Worm (Caenorhabditis elegans) whole organism, L1 larva: ENCODE data around the gene srbc-25.

Experiments used
- C16A3.4 ChIP-seq: fragments of 150-350 bp; optimal IDR thresholded peaks from 2 replicates; lab custom pipeline; 2014; ENCODE audit warnings: missing biosample characterization, missing genetic modification characterization
- C34B4.2 ChIP-seq: sonication (generic microtip); optimal IDR thresholded peaks from 2 replicates; lab custom pipeline; 2017; ENCODE audit warnings: mild to moderate bottlenecking, missing genetic modification characterization, missing compliant biosample characterization
- Y116A8C.19 ChIP-seq: sonication (generic microtip); optimal IDR thresholded peaks from 2 replicates; lab custom pipeline; 2016; ENCODE audit warnings: missing compliant biosample characterization, missing genetic modification characterization, borderline replicate concordance
- alr-1 ChIP-seq: fragments of 200-800 bp; sonication (Bioruptor generic); optimal IDR thresholded peaks from 2 replicates; lab custom pipeline; 2018; ENCODE audit warnings: borderline replicate concordance, mild to moderate bottlenecking, missing genetic modification characterization, missing compliant biosample characterization
- aly-2 ChIP-seq: fragments of 150-350 bp; optimal IDR thresholded peaks from 2 replicates; lab custom pipeline; 2014; ENCODE audit warnings: missing biosample characterization, missing genetic modification characterization
- ama-1 ChIP-seq: fragments of 150-350 bp; optimal IDR thresholded peaks from 2 replicates; lab custom pipeline; 2014
- blmp-1 ChIP-seq: fragments of 150-350 bp; optimal IDR thresholded peaks from 2 replicates; lab custom pipeline; 2014; ENCODE audit warnings: missing biosample characterization, missing genetic modification characterization
- ceh-8 ChIP-seq: fragments of 200-800 bp; sonication (Bioruptor generic); optimal IDR thresholded peaks from 2 replicates; lab custom pipeline; 2018; ENCODE audit warnings: mild to moderate bottlenecking, missing genetic modification characterization, moderate library complexity, missing compliant biosample characterization
- ceh-82 ChIP-seq, 3 experiments: fragments of 150-350 bp in 1 of 3; sonication (generic microtip) in 2 of 3; optimal IDR thresholded peaks; 2 replicates each; lab custom pipeline; 2014 to 2017; ENCODE audit warnings: missing biosample characterization in 3 of 3, missing genetic modification characterization in 3 of 3
- dsc-1 ChIP-seq: sonication (generic microtip); optimal IDR thresholded peaks from 2 replicates; lab custom pipeline; 2016; ENCODE audit warnings: mild to moderate bottlenecking, missing genetic modification characterization, missing compliant biosample characterization
- efl-1 ChIP-seq, 4 experiments: fragments of 150-350 bp; optimal IDR thresholded peaks in 3 of 4; peaks in 1 of 4; 1 replicate in 1 of 4; 2 replicates in 3 of 4; lab custom pipeline; 2014; ENCODE audit warnings: missing biosample characterization in 2 of 4, missing genetic modification characterization in 2 of 4, missing genetic modification reagents in 2 of 4
- efl-3 ChIP-seq: fragments of 200-800 bp; sonication (Bioruptor generic); optimal IDR thresholded peaks from 2 replicates; lab custom pipeline; 2018; ENCODE audit warnings: mild to moderate bottlenecking, missing genetic modification characterization, missing compliant biosample characterization
- egl-27 ChIP-seq, 2 experiments: fragments of 150-350 bp in 1 of 2; sonication (generic microtip); optimal IDR thresholded peaks; 3 replicates each; lab custom pipeline; 2017 to 2018; ENCODE audit warnings: missing biosample characterization in 2 of 2, missing genetic modification characterization in 2 of 2, missing genetic modification reagents in 2 of 2
- elt-3 ChIP-seq, 6 experiments: fragments of 150-350 bp in 1 of 6; sonication (generic microtip); optimal IDR thresholded peaks; 2 replicates each; lab custom pipeline; 2017 to 2018; ENCODE audit warnings: missing biosample characterization in 6 of 6, missing genetic modification characterization in 6 of 6, inconsistent platforms in 1 of 6
- ets-5 ChIP-seq: fragments of 200-800 bp; sonication (Bioruptor generic); IDR thresholded peaks from 2 replicates; pipeline ENCODE4 v1.3.6; 2022; ENCODE audit warnings: missing genetic modification characterization, missing compliant biosample characterization
- fkh-10 ChIP-seq: sonication (generic microtip); optimal IDR thresholded peaks from 2 replicates; lab custom pipeline; 2017; ENCODE audit warnings: missing biosample characterization, missing genetic modification reagents, missing genetic modification characterization
- fkh-4 ChIP-seq: sonication (generic microtip); optimal IDR thresholded peaks from 2 replicates; lab custom pipeline; 2016; ENCODE audit warnings: missing compliant biosample characterization, missing genetic modification characterization, borderline replicate concordance
- fos-1 ChIP-seq: fragments of 150-350 bp; optimal IDR thresholded peaks from 2 replicates; lab custom pipeline; 2014; ENCODE audit warnings: missing biosample characterization, missing genetic modification characterization
- grh-1 ChIP-seq: fragments of 200-800 bp; sonication (Bioruptor generic); IDR thresholded peaks from 2 replicates; pipeline ENCODE4 v1.3.6; 2022; ENCODE audit warnings: missing genetic modification reagents, missing genetic modification characterization, missing compliant biosample characterization
- isw-1 ChIP-seq: fragments of 200-800 bp; sonication (Bioruptor generic); IDR thresholded peaks from 2 replicates; pipeline ENCODE4 v1.3.6; 2022; ENCODE audit warnings: missing genetic modification characterization, missing compliant biosample characterization
- lin-39 ChIP-seq: fragments of 150-350 bp; optimal IDR thresholded peaks from 2 replicates; lab custom pipeline; 2014; ENCODE audit warnings: missing biosample characterization, missing genetic modification reagents, missing genetic modification characterization
- lir-3 ChIP-seq: sonication (generic microtip); optimal IDR thresholded peaks from 2 replicates; lab custom pipeline; 2016; ENCODE audit warnings: mild to moderate bottlenecking, missing genetic modification characterization, moderate library complexity, missing compliant biosample characterization; ENCODE audit not compliant: poor library complexity
- lsy-2 ChIP-seq, 2 experiments: fragments of 150-350 bp; optimal IDR thresholded peaks; 2 replicates each; lab custom pipeline; 2014; ENCODE audit warnings: missing biosample characterization in 2 of 2, missing genetic modification characterization in 2 of 2
- nhr-11 ChIP-seq: fragments of 150-350 bp; optimal IDR thresholded peaks from 2 replicates; lab custom pipeline; 2014; ENCODE audit warnings: missing biosample characterization, missing genetic modification characterization
- nhr-12 ChIP-seq: sonication (generic microtip); optimal IDR thresholded peaks from 2 replicates; lab custom pipeline; 2017; ENCODE audit warnings: missing biosample characterization, missing genetic modification characterization
- nhr-19 ChIP-seq: fragments of 200-800 bp; sonication (Bioruptor generic); conservative IDR thresholded peaks from 2 replicates; pipeline ENCODE4 v1.3.6; 2022; ENCODE audit warnings: missing genetic modification characterization, missing compliant biosample characterization
- nhr-85 ChIP-seq: sonication (generic microtip); peaks from one replicate; lab custom pipeline; 2016; ENCODE audit warnings: missing genetic modification characterization, inconsistent platforms, missing compliant biosample characterization
- pax-3 ChIP-seq: fragments of 200-800 bp; sonication (Bioruptor generic); optimal IDR thresholded peaks from 2 replicates; lab custom pipeline; 2018; ENCODE audit warnings: mild to moderate bottlenecking, missing genetic modification characterization, moderate library complexity, missing compliant biosample characterization
- sox-4 ChIP-seq: sonication (generic microtip); optimal IDR thresholded peaks from 2 replicates; lab custom pipeline; 2016; ENCODE audit warnings: missing genetic modification characterization, missing compliant biosample characterization
- tlp-1 ChIP-seq: fragments of 150-350 bp; optimal IDR thresholded peaks from 2 replicates; lab custom pipeline; 2014; ENCODE audit warnings: missing biosample characterization, missing genetic modification characterization
- unc-30 ChIP-seq: sonication (generic microtip); optimal IDR thresholded peaks from 2 replicates; lab custom pipeline; 2017; ENCODE audit warnings: missing biosample characterization, missing genetic modification characterization
- unc-86 ChIP-seq: sonication (generic microtip); optimal IDR thresholded peaks from 2 replicates; lab custom pipeline; 2016; ENCODE audit warnings: missing genetic modification characterization, missing compliant biosample characterization
- unc-98 ChIP-seq: fragments of 200-800 bp; sonication (Bioruptor generic); IDR thresholded peaks from 2 replicates; pipeline ENCODE4 v1.3.6; 2022; ENCODE audit warnings: missing genetic modification characterization, missing compliant biosample characterization
- zag-1 ChIP-seq: fragments of 150-350 bp; optimal IDR thresholded peaks from 2 replicates; lab custom pipeline; 2014; ENCODE audit warnings: missing biosample characterization, missing genetic modification characterization
- zip-4 ChIP-seq: fragments of 200-800 bp; sonication (Bioruptor generic); optimal IDR thresholded peaks from 2 replicates; lab custom pipeline; 2018; ENCODE audit warnings: mild to moderate bottlenecking, missing genetic modification characterization, moderate library complexity, missing compliant biosample characterization
- ztf-11 ChIP-seq, 2 experiments: sonication (generic microtip); optimal IDR thresholded peaks; 2 replicates each; lab custom pipeline; 2016 to 2017; ENCODE audit warnings: missing genetic modification characterization in 2 of 2, missing biosample characterization in 1 of 2, missing compliant biosample characterization in 1 of 2

The srbc-25 gene

ce11 chrV:17206469-17206868 is 32.6 kb downstream of the srbc-25 start:
- no peak for TF ChIP-seq ceh-82 (tag; optimal IDR thresholded peaks at IDR 0.05; lab: Kevin White, UChicago)
- TF ChIP-seq tlp-1: no peak
- TF ChIP-seq fos-1 (tag; lab: Kevin White, UChicago): no peak
- no peak for TF ChIP-seq elt-3 (tag; optimal IDR thresholded peaks at IDR 0.05; lab: Kevin White, UChicago)
- no peak for TF ChIP-seq isw-1 (GFP tag; lab: Robert Waterston, UW)
- TF ChIP-seq unc-98 (GFP tag; lab: Robert Waterston, UW): no peak
- TF ChIP-seq, all 84 proteins: peak for 0

DNA sequence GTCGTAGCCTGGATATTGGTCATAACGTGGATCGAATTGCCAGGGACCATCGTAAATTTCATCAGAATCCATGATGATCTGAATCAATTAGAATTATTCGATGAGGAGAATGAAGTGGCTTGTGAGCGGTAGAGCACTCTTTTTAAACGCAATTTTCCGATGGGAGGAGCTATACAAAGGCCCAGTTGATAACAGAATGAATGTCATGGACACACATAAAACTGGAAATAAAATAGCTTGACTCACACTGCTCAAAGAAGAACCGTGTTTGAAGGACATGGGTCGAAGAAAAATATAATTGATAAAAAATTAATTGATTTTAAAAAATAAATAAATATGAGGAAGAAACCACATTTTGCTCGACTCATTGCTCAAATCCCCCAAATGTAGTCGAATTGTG is 34.2 kb downstream of the srbc-25 start, which contains the start of gene Y68A4A.13:
TSS of gene Y68A4A.13 (minus strand) at position 101 of the 400 bp plus-strand sequence.
- TF ChIP-seq ama-1 (lab: Kevin White, UChicago): no peak

DNA sequence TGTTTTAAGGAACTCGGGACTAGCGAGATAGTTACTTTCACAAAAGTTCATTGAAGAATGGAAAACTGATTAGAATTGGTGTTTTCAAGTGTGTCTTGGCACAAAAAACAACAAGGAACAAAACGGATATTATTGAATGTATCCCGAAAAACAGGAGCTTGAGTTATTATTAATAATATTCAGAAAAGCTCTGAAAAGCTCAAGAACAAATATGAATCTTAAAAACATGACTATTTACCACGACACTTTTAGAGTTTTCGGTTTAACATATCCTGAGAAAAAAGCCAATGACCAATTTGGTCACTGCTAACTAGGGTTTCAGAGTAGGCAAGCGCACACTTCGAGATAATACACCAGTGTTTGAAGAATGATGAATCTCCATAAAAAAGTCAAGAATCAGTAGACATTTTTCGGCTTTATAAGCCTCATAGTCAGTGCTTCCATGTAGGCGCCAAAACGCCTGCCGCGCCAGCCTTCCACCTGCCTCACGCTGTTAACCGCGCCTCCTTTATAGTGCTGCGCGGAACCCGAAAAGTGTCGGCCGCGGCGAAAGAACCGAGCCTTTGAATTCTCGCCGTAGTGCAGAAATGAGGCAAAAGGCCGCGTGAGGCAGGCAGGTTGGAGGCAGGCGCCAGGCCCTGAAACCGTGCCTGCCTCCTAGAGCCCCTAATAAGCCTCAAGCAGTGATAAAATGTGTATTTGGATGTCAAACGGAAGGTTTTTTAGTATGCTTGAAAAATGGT is 38.3 kb downstream of the srbc-25 start, which contains the start of gene srh-236:
TSS of gene srh-236 (minus strand) at position 51 of the 743 bp plus-strand sequence.
- TF ChIP-seq unc-86 (no peak), aly-2 (tag; lab: Kevin White, UChicago) (no peak), fkh-4 (tag; lab: Kevin White, UChicago) (no peak)

DNA sequence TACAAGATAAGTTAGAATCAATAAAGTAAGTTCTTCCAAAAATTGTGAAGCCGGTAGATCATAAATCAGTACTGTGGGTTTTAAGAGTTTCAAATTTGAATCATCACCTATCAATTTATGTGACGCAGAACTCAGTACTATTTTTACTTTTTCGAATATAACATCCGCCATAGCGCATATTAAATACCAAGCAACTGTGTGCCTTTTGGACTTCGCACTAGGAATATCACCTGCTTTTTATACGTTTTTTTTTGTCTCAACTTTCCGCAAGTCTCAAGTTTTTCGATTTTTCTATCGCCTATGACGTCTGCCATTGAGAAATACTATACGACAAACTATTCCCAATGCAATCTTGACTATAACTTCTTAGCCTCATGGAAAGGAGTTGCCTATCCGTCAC is 38.9 kb downstream of the srbc-25 start, which contains the start of gene srh-113:
TSS of gene srh-113 (plus strand) at position 301 of the 400 bp plus-strand sequence.
- no peak for TF ChIP-seq egl-27 (tag; optimal IDR thresholded peaks at IDR 0.05; lab: Kevin White, UChicago)
- no peak for TF ChIP-seq ceh-8
- no peak for TF ChIP-seq zip-4 (GFP tag; lab: Kevin White, UChicago)
- no peak for TF ChIP-seq tlp-1
- no peak for TF ChIP-seq nhr-11 (tag; lab: Kevin White, UChicago)
- TF ChIP-seq, all 84 proteins: peak for 0

ce11 chrV:17215602-17216001 is 41.8 kb downstream of the srbc-25 start:
- TF ChIP-seq sox-4 (tag; lab: Kevin White, UChicago) (no peak), efl-1 (optimal IDR thresholded peaks at IDR 0.05; lab: Kevin White, UChicago) (no peak), efl-1 (GFP tag; optimal IDR thresholded peaks at IDR 0.05 in 1 of 2; lab: Kevin White, UChicago) (no peak), nhr-12 (no peak), Y116A8C.19 (tag; lab: Kevin White, UChicago) (no peak), lir-3 (tag; lab: Kevin White, UChicago) (no peak), lin-39 (tag; lab: Kevin White, UChicago) (no peak), zip-4 (GFP tag; lab: Kevin White, UChicago) (no peak), efl-3 (GFP tag; lab: Kevin White, UChicago) (no peak), unc-30 (tag; lab: Kevin White, UChicago) (no peak), ceh-82 (tag; optimal IDR thresholded peaks at IDR 0.05; lab: Kevin White, UChicago) (no peak), nhr-19 (GFP tag; lab: Robert Waterston, UW) (no peak), zag-1 (tag; lab: Kevin White, UChicago) (no peak), dsc-1 (tag; lab: Kevin White, UChicago) (no peak), blmp-1 (tag; lab: Kevin White, UChicago) (no peak), nhr-85 (tag; lab: Kevin White, UChicago) (no peak), lsy-2 (tag; optimal IDR thresholded peaks at IDR 0.05; lab: Kevin White, UChicago) (no peak)

DNA sequence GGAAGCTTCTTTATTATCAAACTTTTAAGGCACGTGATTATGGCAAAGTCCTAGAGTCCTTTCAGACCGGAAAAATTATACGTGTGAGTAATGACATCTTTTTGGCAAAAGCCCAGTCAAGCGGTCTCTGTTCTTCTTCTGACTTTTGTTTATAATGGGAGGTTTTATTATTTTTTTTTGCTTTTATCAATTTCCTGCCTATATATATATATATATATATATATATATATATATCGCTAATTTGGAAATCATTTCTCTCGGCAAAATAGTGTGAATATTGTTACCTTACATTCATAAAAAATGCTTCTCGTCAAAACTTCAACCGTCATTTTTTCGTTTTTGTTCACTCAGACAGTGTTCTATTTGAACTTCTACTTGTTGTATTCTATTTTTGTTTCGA is 43.9 kb downstream of the srbc-25 start, which contains the start of gene srbc-62:
TSS of gene srbc-62 (plus strand) at position 301 of the 400 bp plus-strand sequence.
- TF ChIP-seq nhr-12: no peak
- TF ChIP-seq C34B4.2 (tag; lab: Kevin White, UChicago): no peak
- TF ChIP-seq fkh-10 (GFP tag; lab: Kevin White, UChicago): no peak
- TF ChIP-seq pax-3 (tag; lab: Kevin White, UChicago): no peak
- no peak for TF ChIP-seq C16A3.4
- TF ChIP-seq alr-1: no peak
- no peak for TF ChIP-seq elt-3 (tag; optimal IDR thresholded peaks at IDR 0.05; lab: Kevin White, UChicago)
- TF ChIP-seq ets-5 (GFP tag; lab: Robert Waterston, UW): no peak
- no peak for TF ChIP-seq grh-1 (GFP tag; lab: Robert Waterston, UW)
- TF ChIP-seq ztf-11 (tag; optimal IDR thresholded peaks at IDR 0.05; lab: Kevin White, UChicago): no peak
- no peak for TF ChIP-seq efl-3 (GFP tag; lab: Kevin White, UChicago)
